Fruit fly (Drosophila melanogaster): ENCODE data around the gene CG10336.
A peak's percentile ranks its signal among the peaks of the same experiment; 100 is the strongest.

The CG10336 gene

dm6 chr2L:18676948-18677820, 12.1 kb upstream of the CG10336 start, which contains the start of the genes Mst36Fa and CG31751 (continued):
- TF ChIP-seq CG4730 (GFP tag; IDR thresholded peaks at IDR 0.05) (no peak), CG18764 (GFP tag; optimal IDR thresholded peaks at IDR 0.05) (peak; percentile 65), exex (tag; optimal IDR thresholded peaks at IDR 0.05) (peak; percentile 78), cg (GFP tag; optimal IDR thresholded peaks at IDR 0.05) (peak; percentile 87), CG17328 (GFP tag; IDR thresholded peaks at IDR 0.05) (0 out of 2 replicates have a peak, but pooled peaks have one; percentile 32), dimm (GFP tag; IDR thresholded peaks at IDR 0.05) (no peak), CG18262 (tag; optimal IDR thresholded peaks at IDR 0.05) (peak; percentile 57), Elba2 (GFP tag; optimal IDR thresholded peaks at IDR 0.05) (no peak), Antp (GFP tag; optimal IDR thresholded peaks at IDR 0.05) (peak; percentile 68), klu (GFP tag; IDR thresholded peaks at IDR 0.05) (no peak), CG14014 (GFP tag; IDR thresholded peaks at IDR 0.05) (peak; percentile 85; the same call in 1 of the 2 replicates), nmo (GFP tag; optimal IDR thresholded peaks at IDR 0.05) (peak; percentile 30), HLHmδ (GFP tag; optimal IDR thresholded peaks at IDR 0.05) (peak; percentile 72), CG15479 (GFP tag; optimal IDR thresholded peaks at IDR 0.05) (no peak), TFAM (GFP tag; optimal IDR thresholded peaks at IDR 0.05) (no peak), CG13287 (GFP tag; IDR thresholded peaks at IDR 0.05; ENCODE audit: partially characterized antibody) (peak; percentile 22; the same call in 1 of the 2 replicates), chn (GFP tag; optimal IDR thresholded peaks at IDR 0.05) (peak; percentile 34), CG15696 (tag; optimal IDR thresholded peaks at IDR 0.05) (peak; percentile 7), B-H1 (GFP tag; IDR thresholded peaks at IDR 0.05) (peak; percentile 52; the same call in 1 of the 3 replicates), slou (GFP tag; optimal IDR thresholded peaks at IDR 0.05) (peak; percentile 39), CG7271 (tag; optimal IDR thresholded peaks at IDR 0.05) (no peak), YL-1 (GFP tag; optimal IDR thresholded peaks at IDR 0.05) (peak; percentile 82), tio (GFP tag; optimal IDR thresholded peaks at IDR 0.05) (peak; percentile 17), pros (GFP tag; optimal IDR thresholded peaks at IDR 0.05) (no peak), aop (GFP tag; IDR thresholded peaks at IDR 0.05) (no peak), zfh1 (GFP tag; IDR thresholded peaks at IDR 0.05) (peak; percentile 55; the same call in 1 of the 3 replicates), ro (GFP tag; IDR thresholded peaks at IDR 0.05) (no peak), CG8281 (tag; optimal IDR thresholded peaks at IDR 0.05) (peak; percentile 64), fd64A (GFP tag; optimal IDR thresholded peaks at IDR 0.05) (peak; percentile 88), tx (GFP tag; optimal IDR thresholded peaks at IDR 0.05) (peak; percentile 78), CG10431 (GFP tag; optimal IDR thresholded peaks at IDR 0.05) (peak; percentile 82), cato (GFP tag; optimal IDR thresholded peaks at IDR 0.05; ENCODE audit: borderline replicate concordance) (no peak), hb (GFP tag; IDR thresholded peaks at IDR 0.05; ENCODE audit: partially characterized antibody) (no peak), Hmr (GFP tag; optimal IDR thresholded peaks at IDR 0.05) (peak; percentile 95), CG8924 (tag; optimal IDR thresholded peaks at IDR 0.05) (peak; percentile 75), ftz-f1 (GFP tag; optimal IDR thresholded peaks at IDR 0.05) (peak; percentile 72), PHDP (tag; optimal IDR thresholded peaks at IDR 0.05) (peak; percentile 77), CG4617 (GFP tag; optimal IDR thresholded peaks at IDR 0.05; ENCODE audit: borderline replicate concordance) (peak; percentile 69), CG17612 (GFP tag; IDR thresholded peaks at IDR 0.05) (no peak), CG7928 (GFP tag; optimal IDR thresholded peaks at IDR 0.05) (peak; percentile 58), Meics (GFP tag; optimal IDR thresholded peaks at IDR 0.05) (peak; percentile 86), Dbx (GFP tag; IDR thresholded peaks at IDR 0.05) (peak; percentile 76), CG10267 (tag; optimal IDR thresholded peaks at IDR 0.05) (peak; percentile 90), Opbp (GFP tag; IDR thresholded peaks at IDR 0.05; ENCODE audit: partially characterized antibody) (0 out of 3 replicates have a peak, but pooled peaks have one; percentile 32), pho (GFP tag; optimal IDR thresholded peaks at IDR 0.05) (peak; percentile 71), Neu2 (GFP tag; optimal IDR thresholded peaks at IDR 0.05; ENCODE audit: borderline replicate concordance) (no peak), CG11085 (GFP tag; IDR thresholded peaks at IDR 0.05) (0 out of 2 replicates have a peak, but pooled peaks have one; percentile 30), da (GFP tag; optimal IDR thresholded peaks at IDR 0.05) (peak; percentile 71)
